Worm (Caenorhabditis elegans) whole organism, young adult: ENCODE results near the gene W01F3.2.

Source experiments
- F55B11.4 ChIP-seq: sonication (generic microtip); optimal IDR thresholded peaks from 2 replicates; lab custom pipeline; 2016; ENCODE audit warnings: missing compliant biosample characterization, missing genetic modification characterization, borderline replicate concordance; ENCODE audit not compliant: insufficient read depth
- gei-17 ChIP-seq: fragments of 200-800 bp; sonication (Bioruptor generic); optimal IDR thresholded peaks from 2 replicates; lab custom pipeline; 2018; ENCODE audit warnings: mild to moderate bottlenecking, missing genetic modification characterization, missing compliant biosample characterization

ce11 chrV:20656626-20657025 lies 3.5 kb upstream of the W01F3.2 start:
- TF ChIP-seq gei-17 (GFP tag; lab: Kevin White, UChicago): no peak
- no peak for TF ChIP-seq F55B11.4 (tag; lab: Kevin White, UChicago)
